Worm (Caenorhabditis elegans) whole organism, L1 larva: Measurements from ENCODE around the gene ubc-8.

Source experiments
- aha-1 ChIP-seq: fragments of 150-350 bp; optimal IDR thresholded peaks from 2 replicates; lab custom pipeline; 2014; ENCODE audit warnings: missing biosample characterization, missing genetic modification characterization
- dpl-1 ChIP-seq, 3 experiments: fragments of 150-350 bp in 2 of 3; sonication (generic microtip) in 1 of 3; optimal IDR thresholded peaks; 2 replicates each; lab custom pipeline; 2014 to 2017; ENCODE audit warnings: missing biosample characterization in 3 of 3, missing genetic modification characterization in 3 of 3, missing genetic modification reagents in 3 of 3
- lin-13 ChIP-seq: fragments of 150-350 bp; optimal IDR thresholded peaks from 2 replicates; lab custom pipeline; 2014; ENCODE audit warnings: missing biosample characterization, missing genetic modification reagents, missing genetic modification characterization
- lin-14 ChIP-seq: fragments of 200-800 bp; sonication (Bioruptor generic); optimal IDR thresholded peaks from 2 replicates; lab custom pipeline; 2018; ENCODE audit warnings: mild to moderate bottlenecking, missing genetic modification characterization, moderate library complexity, missing compliant biosample characterization
- lir-3 ChIP-seq: sonication (generic microtip); optimal IDR thresholded peaks from 2 replicates; lab custom pipeline; 2016; ENCODE audit warnings: mild to moderate bottlenecking, missing genetic modification characterization, moderate library complexity, missing compliant biosample characterization; ENCODE audit not compliant: poor library complexity
- mdl-1 ChIP-seq, 2 experiments: fragments of 150-350 bp; optimal IDR thresholded peaks; 2 replicates each; lab custom pipeline; 2014 to 2017; ENCODE audit warnings: missing biosample characterization in 2 of 2, missing genetic modification characterization in 2 of 2, inconsistent platforms in 1 of 2
- nhr-237 ChIP-seq: fragments of 150-350 bp; optimal IDR thresholded peaks from 2 replicates; lab custom pipeline; 2014; ENCODE audit warnings: missing biosample characterization, missing genetic modification characterization
- pqm-1 ChIP-seq: sonication (generic microtip); optimal IDR thresholded peaks from 3 replicates; lab custom pipeline; 2017; ENCODE audit warnings: missing biosample characterization, missing genetic modification characterization
- snpc-4 ChIP-seq: fragments of 150-350 bp; optimal IDR thresholded peaks from 2 replicates; lab custom pipeline; 2014; ENCODE audit warnings: missing biosample characterization, missing genetic modification characterization
- unc-62 ChIP-seq: fragments of 150-350 bp; optimal IDR thresholded peaks from 2 replicates; lab custom pipeline; 2014; ENCODE audit warnings: missing biosample characterization, missing genetic modification reagents, missing genetic modification characterization
- unc-86 ChIP-seq: sonication (generic microtip); optimal IDR thresholded peaks from 2 replicates; lab custom pipeline; 2016; ENCODE audit warnings: missing genetic modification characterization, missing compliant biosample characterization

DNA sequence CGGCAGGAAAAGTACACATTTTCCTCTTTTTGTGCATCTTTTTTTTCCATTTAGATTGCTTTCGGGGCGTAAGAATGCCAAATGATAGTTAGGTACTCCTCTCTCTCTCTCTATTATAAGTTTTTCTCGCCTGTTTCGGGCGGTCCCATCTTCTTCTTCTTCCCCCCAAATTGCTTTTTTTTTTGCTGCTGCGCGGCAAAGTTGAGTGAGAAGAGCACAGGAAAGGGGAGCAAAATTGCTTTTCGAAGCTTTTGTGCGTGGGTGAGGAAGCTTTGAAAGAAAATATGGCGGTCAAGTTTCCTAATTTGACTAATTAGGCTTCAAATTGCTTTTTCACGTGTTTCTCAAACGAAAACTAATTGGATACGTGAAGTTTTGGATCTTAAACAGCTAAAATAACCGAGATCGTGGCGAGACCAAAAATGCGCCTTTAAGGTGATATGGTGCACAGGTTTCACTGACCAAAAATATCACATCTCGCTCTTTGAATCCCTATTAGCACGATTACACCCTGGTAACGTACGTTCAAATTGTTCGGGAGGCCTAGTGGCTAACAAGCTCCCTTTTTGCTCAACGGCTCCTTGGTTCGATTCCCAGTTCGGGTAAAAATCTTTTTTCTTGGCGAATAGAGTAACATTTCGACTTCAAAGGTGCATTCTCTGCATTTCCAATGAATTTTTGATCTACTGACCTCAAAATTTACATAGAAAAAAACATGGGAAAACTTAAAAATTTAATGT, 50.5 kb downstream of the ubc-8 start:
- TF ChIP-seq dpl-1 (GFP tag; optimal IDR thresholded peaks at IDR 0.05; lab: Kevin White, UChicago) = peak in 1 of 3 experiments; percentile 22
- peak; percentile 75 for TF ChIP-seq lin-14 (GFP tag; lab: Kevin White, UChicago)
- TF ChIP-seq nhr-237 (tag; lab: Kevin White, UChicago) = no peak
- no peak for TF ChIP-seq unc-86 (tag; lab: Kevin White, UChicago)
- TF ChIP-seq lir-3 (tag; lab: Kevin White, UChicago) = no peak
- no peak for TF ChIP-seq pqm-1
- no peak for TF ChIP-seq unc-62 (GFP tag; lab: Kevin White, UChicago)
- TF ChIP-seq mdl-1 (tag; optimal IDR thresholded peaks at IDR 0.05; lab: Kevin White, UChicago) = no peak
- TF ChIP-seq snpc-4 (tag; lab: Kevin White, UChicago) = no peak
- TF ChIP-seq aha-1 (tag; lab: Kevin White, UChicago) = no peak
- no peak for TF ChIP-seq lin-13
